Fruit fly (Drosophila melanogaster): ENCODE measurements around the gene CG34357.

- TF ChIP-seq GATAd (GFP tag; optimal IDR thresholded peaks at IDR 0.05) = no peak
- no peak for TF ChIP-seq lola (GFP tag; optimal IDR thresholded peaks at IDR 0.05)
- TF ChIP-seq psq (GFP tag; optimal IDR thresholded peaks at IDR 0.05) = peak; percentile 68
- peak; percentile 78 for TF ChIP-seq brk (GFP tag; optimal IDR thresholded peaks at IDR 0.05)
Observed at dm6 chr3R:4478220-4479037, 79.4 kb downstream of the CG34357 start.

Measured in whole organism, wandering third instar larva.